5 worm cellular contexts compared by ENCODE assay signal in the genomic region with DNA sequence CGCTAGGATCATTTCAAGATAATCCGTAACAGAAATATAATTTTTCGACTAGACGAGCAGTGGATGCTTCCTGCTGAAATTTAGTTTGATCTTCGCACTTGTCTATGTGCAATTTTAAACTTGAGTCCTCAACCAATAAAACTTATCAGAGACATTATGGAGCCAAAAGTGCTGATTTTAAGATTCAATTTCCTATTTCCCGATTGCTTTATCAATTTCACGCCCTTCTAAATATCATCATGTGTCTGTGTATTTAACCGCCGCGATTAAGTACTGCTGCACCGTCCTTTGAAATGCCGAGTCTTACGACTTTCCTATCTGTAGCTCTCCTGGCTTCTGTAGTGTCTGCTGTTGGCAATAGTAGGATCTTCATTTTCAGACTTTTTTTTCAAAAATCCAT.
A peak's percentile ranks its signal among the peaks of the same experiment; 100 is the strongest.
TF ChIP-seq lines count a peak whose summit lies in the region.

Gene C32H11.4 (plus strand): TSS at position 238 of the 400 bp plus-strand sequence.

TF ChIP-seq in whole organism, L1 larva, 84 proteins besides CTCF, POLR2A, EP300 and RAD21:
- TF ChIP-seq Y116A8C.19 (tag; optimal IDR thresholded peaks at IDR 0.05; lab: Kevin White, UChicago; ENCODE audit: borderline replicate concordance) (no peak), nhr-84 (tag; optimal IDR thresholded peaks at IDR 0.05; lab: Kevin White, UChicago) (no peak), elt-2 (tag; optimal IDR thresholded peaks at IDR 0.05; lab: Kevin White, UChicago) (peak; percentile 89)

TF ChIP-seq in whole organism, L2 larva, 48 proteins besides CTCF, POLR2A, EP300 and RAD21:
- no peak for TF ChIP-seq nhr-129 (tag; optimal IDR thresholded peaks at IDR 0.05; lab: Kevin White, UChicago)
- peak; percentile 79 for TF ChIP-seq fos-1 (tag; optimal IDR thresholded peaks at IDR 0.05; lab: Kevin White, UChicago)
- TF ChIP-seq nhr-11 (tag; optimal IDR thresholded peaks at IDR 0.05; lab: Kevin White, UChicago): no peak
- TF ChIP-seq ztf-11 (tag; optimal IDR thresholded peaks at IDR 0.05; lab: Kevin White, UChicago): no peak
- TF ChIP-seq skn-1 (tag; optimal IDR thresholded peaks at IDR 0.05; lab: Kevin White, UChicago): peak; percentile 57
- no peak for TF ChIP-seq F13H6.1 (tag; optimal IDR thresholded peaks at IDR 0.05; lab: Kevin White, UChicago)
- no peak for TF ChIP-seq nhr-21 (tag; optimal IDR thresholded peaks at IDR 0.05; lab: Kevin White, UChicago)
- TF ChIP-seq nhr-10 (tag; optimal IDR thresholded peaks at IDR 0.05; lab: Kevin White, UChicago): no peak
- TF ChIP-seq ztf-4 (tag; optimal IDR thresholded peaks at IDR 0.05; lab: Kevin White, UChicago): no peak
- no peak for TF ChIP-seq nhr-6 (tag; optimal IDR thresholded peaks at IDR 0.05; lab: Kevin White, UChicago)
- peak; percentile 68 for TF ChIP-seq sma-3 (GFP tag; optimal IDR thresholded peaks at IDR 0.05; lab: Kevin White, UChicago)
- peak; percentile 96 for TF ChIP-seq sma-9 (GFP tag; optimal IDR thresholded peaks at IDR 0.05; lab: Kevin White, UChicago)
- TF ChIP-seq sma-9 (tag; optimal IDR thresholded peaks at IDR 0.05; lab: Kevin White, UChicago): no peak
TF ChIP-seq in whole organism, L2 larva: peak in this region for 4.

TF ChIP-seq in whole organism, L3 larva, 47 proteins besides CTCF, POLR2A, EP300 and RAD21:
- TF ChIP-seq pqm-1 (tag; optimal IDR thresholded peaks at IDR 0.05; lab: Kevin White, UChicago) (peak; percentile 69), snpc-4 (tag; optimal IDR thresholded peaks at IDR 0.05; lab: Kevin White, UChicago) (no peak), ceh-16 (tag; optimal IDR thresholded peaks at IDR 0.05; lab: Kevin White, UChicago) (no peak), elt-2 (tag; optimal IDR thresholded peaks at IDR 0.05; lab: Kevin White, UChicago) (peak; percentile 85), egl-5 (tag; optimal IDR thresholded peaks at IDR 0.05; lab: Kevin White, UChicago) (no peak), elt-1 (tag; optimal IDR thresholded peaks at IDR 0.05; lab: Kevin White, UChicago) (no peak)

TF ChIP-seq in whole organism, L4 larva, 104 proteins besides CTCF, POLR2A, EP300 and RAD21 (continues in another document):
- no peak for TF ChIP-seq daf-19 (GFP tag; conservative IDR thresholded peaks at IDR 0.05; lab: Robert Waterston, UW)
- no peak for TF ChIP-seq dmd-8 (GFP tag; IDR thresholded peaks at IDR 0.05; lab: Robert Waterston, UW)
- peak; percentile 69 for TF ChIP-seq php-3 (GFP tag; IDR thresholded peaks at IDR 0.05; lab: Robert Waterston, UW)
- TF ChIP-seq F10B5.3 (tag; optimal IDR thresholded peaks at IDR 0.05; lab: Kevin White, UChicago): no peak
- no peak for TF ChIP-seq unc-39 (tag; optimal IDR thresholded peaks at IDR 0.05; lab: Kevin White, UChicago)
- TF ChIP-seq rbr-2 (tag; optimal IDR thresholded peaks at IDR 0.05; lab: Kevin White, UChicago): no peak
- TF ChIP-seq fkh-10 (GFP tag; optimal IDR thresholded peaks at IDR 0.05; lab: Kevin White, UChicago): no peak
- TF ChIP-seq hmg-1.1 (GFP tag; IDR thresholded peaks at IDR 0.05; lab: Robert Waterston, UW): no peak
- TF ChIP-seq ceh-44 (GFP tag; IDR thresholded peaks at IDR 0.05; lab: Robert Waterston, UW): no peak
- no peak for TF ChIP-seq aly-2 (tag; optimal IDR thresholded peaks at IDR 0.05; lab: Kevin White, UChicago)
- no peak for TF ChIP-seq lin-1 (GFP tag; IDR thresholded peaks at IDR 0.05; lab: Robert Waterston, UW)
- no peak for TF ChIP-seq mdl-1 (tag; optimal IDR thresholded peaks at IDR 0.05; lab: Kevin White, UChicago)
- no peak for TF ChIP-seq lin-15B (tag; optimal IDR thresholded peaks at IDR 0.05; lab: Kevin White, UChicago)
- TF ChIP-seq madf-5 (GFP tag; IDR thresholded peaks at IDR 0.05; lab: Robert Waterston, UW): no peak
- no peak for TF ChIP-seq nhr-42 (GFP tag; IDR thresholded peaks at IDR 0.05; lab: Robert Waterston, UW)
- no peak for TF ChIP-seq ceh-62 (tag; optimal IDR thresholded peaks at IDR 0.05; lab: Kevin White, UChicago)
- no peak for TF ChIP-seq set-16 (GFP tag; IDR thresholded peaks at IDR 0.05; lab: Robert Waterston, UW)
- TF ChIP-seq dmd-6 (GFP tag; IDR thresholded peaks at IDR 0.05; lab: Robert Waterston, UW): peak; percentile 82
- peak; percentile 8 for TF ChIP-seq nhr-28 (tag; optimal IDR thresholded peaks at IDR 0.05; lab: Kevin White, UChicago)
- TF ChIP-seq aha-1 (tag; lab: Kevin White, UChicago): no peak
- TF ChIP-seq pha-4 (GFP tag; IDR thresholded peaks at IDR 0.05; lab: Robert Waterston, UW): no peak
- TF ChIP-seq pha-4 (tag; optimal IDR thresholded peaks at IDR 0.05; lab: Kevin White, UChicago): no peak
- no peak for TF ChIP-seq spr-3 (GFP tag; optimal IDR thresholded peaks at IDR 0.05; lab: Kevin White, UChicago)
- TF ChIP-seq dve-1 (tag; optimal IDR thresholded peaks at IDR 0.05; lab: Kevin White, UChicago; ENCODE audit: insufficient read depth): no peak
- TF ChIP-seq F49E8.2 (tag; optimal IDR thresholded peaks at IDR 0.05; lab: Kevin White, UChicago; ENCODE audit: borderline replicate concordance): no peak
- TF ChIP-seq zip-11 (GFP tag; IDR thresholded peaks at IDR 0.05; lab: Robert Waterston, UW): no peak
- TF ChIP-seq ceh-20 (GFP tag; IDR thresholded peaks at IDR 0.05; lab: Robert Waterston, UW): no peak
- TF ChIP-seq zag-1 (tag; optimal IDR thresholded peaks at IDR 0.05; lab: Kevin White, UChicago): no peak
- no peak for TF ChIP-seq T20F7.1 (GFP tag; optimal IDR thresholded peaks at IDR 0.05; lab: Kevin White, UChicago)
- no peak for TF ChIP-seq spr-1 (tag; optimal IDR thresholded peaks at IDR 0.05; lab: Kevin White, UChicago)
- TF ChIP-seq lin-39 (tag; optimal IDR thresholded peaks at IDR 0.05; lab: Kevin White, UChicago): no peak
- no peak for TF ChIP-seq ces-1 (GFP tag; optimal IDR thresholded peaks at IDR 0.05; lab: Kevin White, UChicago)
- no peak for TF ChIP-seq ceh-82 (tag; optimal IDR thresholded peaks at IDR 0.05; lab: Kevin White, UChicago)
- TF ChIP-seq ceh-28 (tag; optimal IDR thresholded peaks at IDR 0.05; lab: Kevin White, UChicago): no peak
- TF ChIP-seq skn-1 (tag; optimal IDR thresholded peaks at IDR 0.05; lab: Kevin White, UChicago): no peak
- no peak for TF ChIP-seq daf-8 (GFP tag; IDR thresholded peaks at IDR 0.05; lab: Robert Waterston, UW)

TF ChIP-seq in whole organism, young adult, 124 proteins besides CTCF, POLR2A, EP300 and RAD21:
- TF ChIP-seq let-526 (GFP tag; IDR thresholded peaks at IDR 0.05; lab: Robert Waterston, UW) (no peak), repo-1 (tag; optimal IDR thresholded peaks at IDR 0.05; lab: Kevin White, UChicago) (no peak), nhr-80 (tag; optimal IDR thresholded peaks at IDR 0.05; lab: Kevin White, UChicago) (peak; percentile 32), F57C9.4 (tag; optimal IDR thresholded peaks at IDR 0.05; lab: Kevin White, UChicago) (no peak), aptf-3 (GFP tag; IDR thresholded peaks at IDR 0.05; lab: Robert Waterston, UW) (no peak)
